Fruit fly (Drosophila melanogaster) whole organism, embryonic: ENCODE results near the gene CG34305.

Source experiments
- Asciz ChIP-seq: fragments of 200-800 bp; sonication (Bioruptor generic); optimal IDR thresholded peaks from 2 replicates; lab custom pipeline; 2017; ENCODE audit warnings: missing biosample characterization, mild to moderate bottlenecking, missing genetic modification characterization, missing genetic modification reagents
- CG10979 ChIP-seq: fragments of 200-800 bp; sonication (Bioruptor generic); optimal IDR thresholded peaks from 2 replicates; lab custom pipeline; 2018; ENCODE audit warnings: missing biosample characterization, mild to moderate bottlenecking, missing genetic modification characterization, moderate library complexity
- CG11398 ChIP-seq: fragments of 200-800 bp; sonication (Bioruptor generic); optimal IDR thresholded peaks from 2 replicates; lab custom pipeline; 2016; ENCODE audit warnings: missing biosample characterization, missing genetic modification characterization
- CG12769 ChIP-seq: fragments of 200-800 bp; sonication (Bioruptor generic); optimal IDR thresholded peaks from 2 replicates; lab custom pipeline; 2019; ENCODE audit warnings: missing biosample characterization, mild to moderate bottlenecking, missing genetic modification characterization, moderate library complexity
- CG14860 ChIP-seq: fragments of 200-800 bp; sonication (Bioruptor generic); IDR thresholded peaks from 3 replicates; pipeline ENCODE4 v1.3.6; 2022; ENCODE audit warnings: missing biosample characterization, missing genetic modification characterization; ENCODE audit not compliant: partially characterized antibody
- CG15011 ChIP-seq: fragments of 200-800 bp; sonication (Bioruptor generic); optimal IDR thresholded peaks from 3 replicates; lab custom pipeline; 2018; ENCODE audit warnings: missing biosample characterization, mild to moderate bottlenecking, missing genetic modification characterization
- CG2712 ChIP-seq: fragments of 200-800 bp; optimal IDR thresholded peaks from 3 replicates; lab custom pipeline; 2019; ENCODE audit warnings: missing biosample characterization, mild to moderate bottlenecking, missing genetic modification characterization, moderate library complexity
- CG2889 ChIP-seq: fragments of 200-800 bp; sonication (Bioruptor generic); IDR thresholded peaks from 3 replicates; pipeline ENCODE4 v1.3.6; 2022; ENCODE audit warnings: missing biosample characterization, missing genetic modification characterization
- CG30403 ChIP-seq: fragments of 200-800 bp; sonication (Bioruptor generic); optimal IDR thresholded peaks from 3 replicates; lab custom pipeline; 2016; ENCODE audit warnings: missing biosample characterization, missing genetic modification characterization
- CG4360 ChIP-seq: fragments of 200-800 bp; sonication (Bioruptor generic); IDR thresholded peaks from 2 replicates; pipeline ENCODE4 v1.3.6; 2022; ENCODE audit warnings: missing biosample characterization, missing genetic modification characterization
- CG4404 ChIP-seq: fragments of 200-800 bp; sonication (Bioruptor generic); IDR thresholded peaks from 2 replicates; pipeline ENCODE4 v1.3.6; 2022; ENCODE audit warnings: missing biosample characterization, missing genetic modification characterization
- CG7963 ChIP-seq: fragments of 200-800 bp; sonication (Bioruptor generic); IDR thresholded peaks from 3 replicates; pipeline ENCODE4 v1.3.6; 2022; ENCODE audit warnings: missing biosample characterization, missing genetic modification characterization; ENCODE audit not compliant: partially characterized antibody
- CG8765 ChIP-seq: fragments of 200-800 bp; sonication (Bioruptor generic); IDR thresholded peaks from 2 replicates; pipeline ENCODE4 v1.3.6; 2022; ENCODE audit warnings: missing biosample characterization, missing genetic modification characterization
- CG8924 ChIP-seq: fragments of 200-800 bp; optimal IDR thresholded peaks from 3 replicates; lab custom pipeline; 2019; ENCODE audit warnings: missing biosample characterization, mild to moderate bottlenecking, missing genetic modification characterization, moderate library complexity
- CG9437 ChIP-seq: fragments of 200-800 bp; sonication (Bioruptor generic); optimal IDR thresholded peaks from 2 replicates; lab custom pipeline; 2018; ENCODE audit warnings: missing biosample characterization, mild to moderate bottlenecking, missing genetic modification characterization
- CkIIα-i1 ChIP-seq: fragments of 200-800 bp; sonication (Bioruptor generic); IDR thresholded peaks from 2 replicates; pipeline ENCODE4 v1.3.6; 2022; ENCODE audit warnings: missing biosample characterization, missing genetic modification characterization
- Dek ChIP-seq: fragments of 200-800 bp; sonication (Bioruptor generic); optimal IDR thresholded peaks from 3 replicates; lab custom pipeline; 2019; ENCODE audit warnings: missing biosample characterization, mild to moderate bottlenecking, missing genetic modification characterization, moderate library complexity
- Ets65A ChIP-seq: fragments of 200-800 bp; sonication (Bioruptor generic); peaks from one replicate; lab custom pipeline; 2016; ENCODE audit warnings: missing biosample characterization, missing genetic modification characterization
- Hr39 ChIP-seq: fragments of >200 bp; optimal IDR thresholded peaks from 2 replicates; lab custom pipeline; 2017
- MESR4 ChIP-seq: fragments of 200-800 bp; sonication (Bioruptor generic); optimal IDR thresholded peaks from 2 replicates; lab custom pipeline; 2018; ENCODE audit warnings: missing biosample characterization, mild to moderate bottlenecking, missing genetic modification characterization, moderate library complexity
- Myb ChIP-seq: fragments of 200-800 bp; sonication (Bioruptor generic); optimal IDR thresholded peaks from 2 replicates; lab custom pipeline; 2016; ENCODE audit warnings: missing biosample characterization, missing genetic modification characterization
- Ravus ChIP-seq: fragments of 200-800 bp; sonication (Bioruptor generic); IDR thresholded peaks from 2 replicates; pipeline ENCODE4 v1.3.6; 2022; ENCODE audit warnings: missing biosample characterization, missing genetic modification characterization
- Stat92E ChIP-seq, 3 experiments: fragments of >200 bp in 2 of 3; fragments of 200-800 bp in 1 of 3; sonication (Bioruptor generic) in 1 of 3; optimal IDR thresholded peaks; 2 replicates each; lab custom pipeline; 2017 to 2019; ENCODE audit warnings: missing biosample characterization in 3 of 3, missing genetic modification characterization in 3 of 3, mild to moderate bottlenecking in 1 of 3, moderate library complexity in 1 of 3
- bbx ChIP-seq: fragments of 200-800 bp; sonication (Bioruptor generic); IDR thresholded peaks from 2 replicates; pipeline ENCODE4 v1.3.6; 2022; ENCODE audit warnings: missing biosample characterization, missing genetic modification characterization; ENCODE audit not compliant: partially characterized antibody
- bowl ChIP-seq: fragments of 200-800 bp; sonication (Bioruptor generic); IDR thresholded peaks from 2 replicates; pipeline ENCODE4 v1.3.6; 2022; ENCODE audit warnings: missing biosample characterization, missing genetic modification characterization
- br ChIP-seq: fragments of >200 bp; optimal IDR thresholded peaks from 2 replicates; lab custom pipeline; 2017
- chn ChIP-seq: fragments of 200-800 bp; sonication (Bioruptor generic); optimal IDR thresholded peaks from 2 replicates; lab custom pipeline; 2016; ENCODE audit warnings: missing biosample characterization, missing genetic modification characterization
- disco-r ChIP-seq: fragments of 200-800 bp; sonication (Bioruptor generic); optimal IDR thresholded peaks from 2 replicates; lab custom pipeline; 2016; ENCODE audit warnings: missing biosample characterization, missing genetic modification characterization
- dysf ChIP-seq: fragments of 200-800 bp; sonication (Bioruptor generic); IDR thresholded peaks from 3 replicates; pipeline ENCODE4 v1.3.6; 2022; ENCODE audit warnings: missing biosample characterization, missing genetic modification characterization
- ftz-f1 ChIP-seq: fragments of 200-800 bp; sonication (Bioruptor generic); optimal IDR thresholded peaks from 2 replicates; lab custom pipeline; 2016; ENCODE audit warnings: missing biosample characterization, missing genetic modification characterization
- fu2 ChIP-seq: fragments of 200-800 bp; sonication (Bioruptor generic); optimal IDR thresholded peaks from 2 replicates; lab custom pipeline; 2016; ENCODE audit warnings: missing biosample characterization, missing genetic modification characterization
- gce ChIP-seq: fragments of 200-800 bp; sonication (Bioruptor generic); IDR thresholded peaks from 3 replicates; pipeline ENCODE4 v1.3.6; 2022; ENCODE audit warnings: missing biosample characterization, missing genetic modification characterization
- kay ChIP-seq: fragments of 200-800 bp; sonication (Bioruptor generic); optimal IDR thresholded peaks from 2 replicates; lab custom pipeline; 2016; ENCODE audit warnings: missing biosample characterization, missing genetic modification characterization
- lab ChIP-seq: fragments of 200-800 bp; sonication (Bioruptor generic); optimal IDR thresholded peaks from 3 replicates; lab custom pipeline; 2017; ENCODE audit warnings: missing biosample characterization, missing genetic modification characterization, mild to moderate bottlenecking, moderate library complexity, missing genetic modification reagents
- nom ChIP-seq: fragments of 200-800 bp; sonication (Bioruptor generic); optimal IDR thresholded peaks from 2 replicates; lab custom pipeline; 2017; ENCODE audit warnings: missing biosample characterization, missing genetic modification characterization, mild to moderate bottlenecking, moderate library complexity, missing genetic modification reagents
- odd ChIP-seq: fragments of 200-800 bp; sonication (Bioruptor generic); optimal IDR thresholded peaks from 2 replicates; lab custom pipeline; 2017; ENCODE audit warnings: missing biosample characterization, mild to moderate bottlenecking, missing genetic modification characterization
- peb ChIP-seq: fragments of 200-800 bp; sonication (Bioruptor generic); IDR thresholded peaks from 2 replicates; pipeline ENCODE4 v1.3.6; 2022; ENCODE audit warnings: missing biosample characterization, missing genetic modification characterization
- sens ChIP-seq: fragments of 200-800 bp; sonication (Bioruptor generic); peaks from one replicate; lab custom pipeline; 2016; ENCODE audit warnings: missing biosample characterization, missing genetic modification characterization
- seq ChIP-seq: fragments of 200-800 bp; sonication (Bioruptor generic); IDR thresholded peaks from 2 replicates; pipeline ENCODE4 v1.3.6; 2022; ENCODE audit warnings: missing biosample characterization, missing genetic modification characterization
- shn ChIP-seq: fragments of 200-800 bp; sonication (Bioruptor generic); optimal IDR thresholded peaks from 3 replicates; lab custom pipeline; 2016; ENCODE audit warnings: missing biosample characterization, missing genetic modification characterization
- sob ChIP-seq: fragments of 200-800 bp; sonication (Bioruptor generic); IDR thresholded peaks from 2 replicates; pipeline ENCODE4 v1.3.6; 2022; ENCODE audit warnings: missing biosample characterization, missing genetic modification characterization
- sug ChIP-seq: fragments of 200-800 bp; optimal IDR thresholded peaks from 2 replicates; lab custom pipeline; 2019; ENCODE audit warnings: missing biosample characterization, mild to moderate bottlenecking, missing genetic modification characterization, moderate library complexity
- wdn ChIP-seq: fragments of 200-800 bp; sonication (Bioruptor generic); IDR thresholded peaks from 2 replicates; pipeline ENCODE4 v1.3.6; 2022; ENCODE audit warnings: missing biosample characterization, missing genetic modification characterization
- zen2 ChIP-seq: fragments of 200-800 bp; sonication (Bioruptor generic); IDR thresholded peaks from 3 replicates; pipeline ENCODE4 v1.3.6; 2022; ENCODE audit warnings: missing biosample characterization, missing genetic modification characterization; ENCODE audit not compliant: partially characterized antibody

Gene CG34305

dm6 chr3R:4229137-4229764, 13.7 kb downstream of the CG34305 start, which contains the start of gene DhpD (continued):
- TF ChIP-seq lab, result peak; percentile 85
- no peak for TF ChIP-seq kay (GFP tag; lab: Kevin White, UChicago)
- peak; percentile 2 for TF ChIP-seq MESR4 (GFP tag; lab: Kevin White, UChicago)
- TF ChIP-seq Dek, result no peak
- TF ChIP-seq nom, result peak; percentile 65
- TF ChIP-seq wdn, result peak; percentile 60; the same call in 1 of the 2 replicates
- peak; percentile 93 for TF ChIP-seq bbx (GFP tag; lab: Robert Waterston, UW)
- TF ChIP-seq CG8765 (GFP tag; lab: Robert Waterston, UW), result 0 out of 2 replicates have a peak, but pooled peaks have one; percentile 35
- peak; percentile 59 for TF ChIP-seq Asciz (GFP tag; lab: Kevin White, UChicago)
- no peak for TF ChIP-seq bowl (GFP tag; lab: Robert Waterston, UW)
- no peak for TF ChIP-seq shn (GFP tag; lab: Kevin White, UChicago)
- peak; percentile 37 for TF ChIP-seq fu2 (GFP tag; lab: Kevin White, UChicago)
- no peak for TF ChIP-seq CkIIα-i1 (GFP tag; lab: Robert Waterston, UW)
- peak; percentile 78 for TF ChIP-seq Ets65A (GFP tag; lab: Kevin White, UChicago)
- peak; percentile 78 for TF ChIP-seq dysf (GFP tag; lab: Robert Waterston, UW)
- no peak for TF ChIP-seq CG4360
- TF ChIP-seq CG10979, result peak; percentile 47
- TF ChIP-seq CG9437 (GFP tag; lab: Kevin White, UChicago), result peak; percentile 9
- TF ChIP-seq CG11398, result no peak
- peak; percentile 75 for TF ChIP-seq CG30403
- peak; percentile 24; the same call in 1 of the 3 replicates for TF ChIP-seq CG2889
- no peak for TF ChIP-seq Hr39 (lab: Kevin White, UChicago)
- TF ChIP-seq Stat92E (GFP tag; optimal IDR thresholded peaks at IDR 0.05; lab: Kevin White, UChicago), result no peak
- TF ChIP-seq disco-r (GFP tag; lab: Kevin White, UChicago), result no peak
- 0 out of 2 replicates have a peak, but pooled peaks have one; percentile 17 for TF ChIP-seq peb (GFP tag; lab: Robert Waterston, UW)
- no peak for TF ChIP-seq odd
- TF ChIP-seq CG15011, result peak; percentile 51
- peak; percentile 90 for TF ChIP-seq CG14860 (GFP tag; lab: Robert Waterston, UW)
- TF ChIP-seq CG4404, result peak; percentile 53; the same call in 1 of the 2 replicates
- no peak for TF ChIP-seq CG8924 (tag; lab: Kevin White, UChicago)
- TF ChIP-seq chn (GFP tag; lab: Kevin White, UChicago), result peak; percentile 37
- peak; percentile 79 for TF ChIP-seq CG2712 (tag; lab: Kevin White, UChicago)
- TF ChIP-seq Ravus (GFP tag; lab: Robert Waterston, UW), result no peak
- TF ChIP-seq CG7963, result peak; percentile 94
- TF ChIP-seq Myb (GFP tag; lab: Kevin White, UChicago), result peak; percentile 37
- TF ChIP-seq sob (GFP tag; lab: Robert Waterston, UW), result peak; percentile 76
- TF ChIP-seq br (lab: Kevin White, UChicago), result no peak
- no peak for TF ChIP-seq gce (GFP tag; lab: Robert Waterston, UW)
- no peak for TF ChIP-seq seq
- TF ChIP-seq, all 482 proteins: peak for 305

DNA sequence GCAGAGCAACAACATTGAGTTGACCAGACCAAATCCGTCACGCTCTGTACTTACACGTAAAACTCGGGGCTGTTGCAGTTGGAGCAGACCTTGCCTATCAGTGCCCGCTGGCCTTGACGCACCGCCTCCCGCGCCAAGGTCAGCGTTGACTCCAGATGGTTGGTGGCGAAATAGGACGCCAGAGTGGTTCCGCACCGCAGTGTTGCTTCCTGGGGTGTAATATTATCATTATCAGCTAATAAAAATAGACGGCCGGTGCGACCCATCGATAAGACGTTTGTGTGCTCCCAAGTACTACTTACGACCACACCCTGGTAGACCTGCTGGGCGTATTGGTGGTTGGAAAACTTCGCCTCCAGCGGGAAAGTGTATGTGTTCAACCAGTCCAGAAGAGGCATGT, 14.5 kb downstream of the CG34305 start:
- TF ChIP-seq sug (tag; lab: Kevin White, UChicago), result peak; percentile 78
- peak; percentile 0 for TF ChIP-seq CG12769
- TF ChIP-seq ftz-f1, result peak; percentile 72
- no peak for TF ChIP-seq zen2 (GFP tag; lab: Robert Waterston, UW)
- peak; percentile 70 for TF ChIP-seq sens (GFP tag; lab: Kevin White, UChicago)
- TF ChIP-seq MESR4 (GFP tag; lab: Kevin White, UChicago), result no peak
